Worm (Caenorhabditis elegans): Measurements from ENCODE around the gene clec-123.

DNA sequence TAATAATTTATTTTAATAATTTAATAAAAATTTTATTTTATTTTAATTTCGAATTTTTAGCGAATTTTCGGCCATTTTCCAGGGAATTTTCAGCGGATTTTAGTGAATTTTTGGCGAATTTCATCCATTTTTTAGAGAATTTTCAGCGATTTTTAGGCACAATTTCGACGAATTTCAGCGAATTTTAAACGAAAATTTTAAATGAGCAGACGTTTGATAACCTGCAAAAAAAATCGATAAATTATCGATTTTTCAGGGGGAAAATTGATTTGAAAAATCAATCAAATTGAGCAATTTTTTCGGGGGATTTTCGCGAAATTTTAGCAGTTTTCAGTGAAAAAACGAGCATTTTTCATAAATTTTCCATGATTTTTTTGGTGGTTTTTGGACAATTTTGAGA is 45.4 kb upstream of the clec-123 start:
- no peak for TF ChIP-seq sdz-12 (GFP tag; optimal IDR thresholded peaks at IDR 0.05)
- TF ChIP-seq ztf-11 (tag; optimal IDR thresholded peaks at IDR 0.05): no peak
- no peak for TF ChIP-seq nhr-6 (tag; optimal IDR thresholded peaks at IDR 0.05)
- TF ChIP-seq lir-3 (tag; optimal IDR thresholded peaks at IDR 0.05): no peak
- TF ChIP-seq ceh-82 (tag; optimal IDR thresholded peaks at IDR 0.05): no peak
- no peak for TF ChIP-seq ces-1 (GFP tag; optimal IDR thresholded peaks at IDR 0.05)
- TF ChIP-seq dmd-8 (GFP tag; IDR thresholded peaks at IDR 0.05): no peak
- no peak for TF ChIP-seq lin-39 (tag; optimal IDR thresholded peaks at IDR 0.05)
- TF ChIP-seq nhr-28 (tag; optimal IDR thresholded peaks at IDR 0.05): no peak
- no peak for TF ChIP-seq daf-16 (GFP tag; optimal IDR thresholded peaks at IDR 0.05)
- no peak for TF ChIP-seq daf-16 (tag; optimal IDR thresholded peaks at IDR 0.05)
- no peak for TF ChIP-seq zag-1 (tag; optimal IDR thresholded peaks at IDR 0.05)
- no peak for TF ChIP-seq nhr-76 (tag; optimal IDR thresholded peaks at IDR 0.05)
- peak; percentile 61 for TF ChIP-seq aha-1 (tag)
- TF ChIP-seq madf-5 (GFP tag; IDR thresholded peaks at IDR 0.05): no peak
